Worm (Caenorhabditis elegans) whole organism, early embryonic: Measurements from ENCODE around the gene cut-3.

Source experiments
- B0310.2 ChIP-seq: sonication (generic microtip); optimal IDR thresholded peaks from 2 replicates; lab custom pipeline; 2016; ENCODE audit warnings: mild to moderate bottlenecking, missing genetic modification characterization, missing compliant biosample characterization
- F13C5.2 ChIP-seq: sonication (generic microtip); optimal IDR thresholded peaks from 2 replicates; lab custom pipeline; 2017; ENCODE audit warnings: mild to moderate bottlenecking, missing genetic modification characterization, inconsistent platforms, missing compliant biosample characterization
- aly-1 ChIP-seq: sonication (generic microtip); optimal IDR thresholded peaks from 2 replicates; lab custom pipeline; 2016; ENCODE audit warnings: missing genetic modification characterization, missing compliant biosample characterization
- ama-1 ChIP-seq: fragments of 150-350 bp; optimal IDR thresholded peaks from 2 replicates; lab custom pipeline; 2014
- ceh-13 ChIP-seq: fragments of 200-800 bp; sonication (Bioruptor generic); optimal IDR thresholded peaks from 2 replicates; lab custom pipeline; 2018; ENCODE audit warnings: mild to moderate bottlenecking, missing genetic modification characterization, missing compliant biosample characterization
- ceh-36 ChIP-seq: sonication (generic microtip); optimal IDR thresholded peaks from 2 replicates; lab custom pipeline; 2016; ENCODE audit warnings: missing genetic modification characterization, inconsistent platforms, missing compliant biosample characterization
- ets-7 ChIP-seq: sonication (generic microtip); optimal IDR thresholded peaks from 2 replicates; lab custom pipeline; 2016; ENCODE audit warnings: missing genotype, missing genetic modification characterization, missing compliant biosample characterization
- flt-1 ChIP-seq: fragments of 200-800 bp; sonication (Bioruptor generic); IDR thresholded peaks from 2 replicates; pipeline ENCODE4 v1.3.6; 2022; ENCODE audit warnings: missing genetic modification characterization, missing compliant biosample characterization
- hmbx-1 ChIP-seq: sonication (generic microtip); optimal IDR thresholded peaks from 2 replicates; lab custom pipeline; 2016; ENCODE audit warnings: mild to moderate bottlenecking, missing genetic modification characterization, missing compliant biosample characterization
- hmg-4 ChIP-seq: fragments of 200-800 bp; sonication (Bioruptor generic); optimal IDR thresholded peaks from 2 replicates; lab custom pipeline; 2018; ENCODE audit warnings: mild to moderate bottlenecking, missing genetic modification characterization, missing compliant biosample characterization
- hnd-1 ChIP-seq: sonication (generic microtip); optimal IDR thresholded peaks from 2 replicates; lab custom pipeline; 2016; ENCODE audit warnings: missing genetic modification characterization, missing compliant biosample characterization
- pes-1 ChIP-seq: fragments of 200-800 bp; sonication (Bioruptor generic); IDR thresholded peaks from 2 replicates; pipeline ENCODE4 v1.3.6; 2022; ENCODE audit warnings: missing genetic modification reagents, missing genetic modification characterization, missing compliant biosample characterization
- scrt-1 ChIP-seq: fragments of 200-800 bp; sonication (Bioruptor generic); IDR thresholded peaks from 2 replicates; pipeline ENCODE4 v1.3.6; 2022; ENCODE audit warnings: missing genetic modification characterization, missing compliant biosample characterization
- sea-1 ChIP-seq: fragments of 200-800 bp; sonication (Bioruptor generic); conservative IDR thresholded peaks from 2 replicates; pipeline ENCODE4 v1.3.6; 2022; ENCODE audit warnings: missing genetic modification characterization, missing compliant biosample characterization
- tbx-11 ChIP-seq: fragments of 200-800 bp; sonication (Bioruptor generic); IDR thresholded peaks from 2 replicates; pipeline ENCODE4 v1.3.6; 2022; ENCODE audit warnings: missing genetic modification characterization, missing compliant biosample characterization
- tbx-37 ChIP-seq: fragments of 200-800 bp; sonication (Bioruptor generic); conservative IDR thresholded peaks from 2 replicates; pipeline ENCODE4 v1.3.6; 2022; ENCODE audit warnings: missing genetic modification reagents, missing genetic modification characterization, missing compliant biosample characterization
- tra-4 ChIP-seq: sonication (generic microtip); optimal IDR thresholded peaks from 2 replicates; lab custom pipeline; 2017; ENCODE audit warnings: missing genetic modification characterization, missing compliant biosample characterization

cut-3 gene

ce11 chrII:8405303-8405702 lies 41.3 kb downstream of the cut-3 start, which contains the start of gene ubc-24:
Gene ubc-24 (plus strand): TSS chrII:8405603.
- no peak for TF ChIP-seq hnd-1 (tag; lab: Kevin White, UChicago)
- TF ChIP-seq scrt-1 (GFP tag; lab: Robert Waterston, UW) = no peak
- TF ChIP-seq ceh-13 (GFP tag; lab: Kevin White, UChicago) = no peak
- TF ChIP-seq hmbx-1 (tag; lab: Kevin White, UChicago) = no peak
- no peak for TF ChIP-seq ceh-36
- TF ChIP-seq sea-1 (GFP tag; lab: Robert Waterston, UW) = no peak
- no peak for TF ChIP-seq tbx-11 (GFP tag; lab: Robert Waterston, UW)
- TF ChIP-seq tbx-37 (GFP tag; lab: Robert Waterston, UW) = no peak

ce11 chrII:8404748-8405147 lies 41.9 kb downstream of the cut-3 start, which contains the start of gene skpo-1:
Gene skpo-1 (minus strand): TSS chrII:8404848.
- no peak for TF ChIP-seq tra-4 (tag; lab: Kevin White, UChicago)
- TF ChIP-seq F13C5.2 (tag; lab: Kevin White, UChicago) = no peak
- TF ChIP-seq hnd-1 (tag; lab: Kevin White, UChicago) = no peak

- TF ChIP-seq B0310.2 (no peak), pes-1 (GFP tag; lab: Robert Waterston, UW) (no peak), ets-7 (tag; lab: Kevin White, UChicago) (no peak), ama-1 (lab: Kevin White, UChicago) (no peak), tra-4 (tag; lab: Kevin White, UChicago) (no peak), tbx-11 (GFP tag; lab: Robert Waterston, UW) (no peak), F13C5.2 (tag; lab: Kevin White, UChicago) (no peak), aly-1 (tag; lab: Kevin White, UChicago) (no peak), tbx-37 (GFP tag; lab: Robert Waterston, UW) (no peak), ceh-36 (no peak), hnd-1 (tag; lab: Kevin White, UChicago) (no peak), scrt-1 (GFP tag; lab: Robert Waterston, UW) (no peak), hmbx-1 (tag; lab: Kevin White, UChicago) (no peak), hmg-4 (GFP tag; lab: Kevin White, UChicago) (no peak)
These were observed 46.6 kb downstream of the cut-3 start for ce11 chrII:8399997-8400396.

- TF ChIP-seq tra-4 (tag; lab: Kevin White, UChicago) (no peak), pes-1 (GFP tag; lab: Robert Waterston, UW) (no peak), tbx-11 (GFP tag; lab: Robert Waterston, UW) (no peak), ets-7 (tag; lab: Kevin White, UChicago) (no peak), F13C5.2 (tag; lab: Kevin White, UChicago) (no peak), B0310.2 (no peak), sea-1 (GFP tag; lab: Robert Waterston, UW) (no peak), hnd-1 (tag; lab: Kevin White, UChicago) (no peak), hmbx-1 (tag; lab: Kevin White, UChicago) (no peak), scrt-1 (GFP tag; lab: Robert Waterston, UW) (no peak), aly-1 (tag; lab: Kevin White, UChicago) (no peak), ceh-36 (no peak), tbx-37 (GFP tag; lab: Robert Waterston, UW) (no peak)
These were observed 47.6 kb downstream of the cut-3 start, which contains the start of gene dod-23 for ce11 chrII:8399064-8399463. Gene dod-23 (minus strand): TSS chrII:8399164.

- no peak for TF ChIP-seq flt-1 (GFP tag; lab: Robert Waterston, UW)
- TF ChIP-seq ceh-13 (GFP tag; lab: Kevin White, UChicago) = no peak
- no peak for TF ChIP-seq sea-1 (GFP tag; lab: Robert Waterston, UW)
- no peak for TF ChIP-seq ceh-36
- no peak for TF ChIP-seq hmg-4 (GFP tag; lab: Kevin White, UChicago)
- no peak for TF ChIP-seq hnd-1 (tag; lab: Kevin White, UChicago)
- no peak for TF ChIP-seq F13C5.2 (tag; lab: Kevin White, UChicago)
These were observed 50.6 kb downstream of the cut-3 start, which contains the start of gene F49E12.7 for ce11 chrII:8396041-8396440. Gene F49E12.7 (minus strand): TSS chrII:8396141.
